Worm (Caenorhabditis elegans) whole organism, L3 larva: ENCODE measurements around the gene atg-10.

ENCODE experiments used
- ZK546.5 ChIP-seq: sonication (generic microtip); optimal IDR thresholded peaks from 2 replicates; lab custom pipeline; 2017; ENCODE audit warnings: missing biosample characterization, missing genetic modification characterization
- ceh-16 ChIP-seq: sonication (generic microtip); optimal IDR thresholded peaks from 2 replicates; lab custom pipeline; 2017; ENCODE audit warnings: missing biosample characterization, missing genetic modification characterization
- jun-1 ChIP-seq: fragments of 150-350 bp; optimal IDR thresholded peaks from 2 replicates; lab custom pipeline; 2014; ENCODE audit warnings: missing biosample characterization, missing genetic modification reagents, missing genetic modification characterization
- nhr-11 ChIP-seq: fragments of 150-350 bp; optimal IDR thresholded peaks from 2 replicates; lab custom pipeline; 2014; ENCODE audit warnings: missing biosample characterization, missing genetic modification characterization
- nhr-237 ChIP-seq: fragments of 150-350 bp; optimal IDR thresholded peaks from 2 replicates; lab custom pipeline; 2014; ENCODE audit warnings: missing biosample characterization, missing genetic modification characterization
- nhr-28 ChIP-seq: fragments of 150-350 bp; optimal IDR thresholded peaks from 2 replicates; lab custom pipeline; 2014; ENCODE audit warnings: missing biosample characterization, missing genetic modification characterization
- nhr-76 ChIP-seq: fragments of 150-350 bp; sonication (generic microtip); optimal IDR thresholded peaks from 5 replicates; lab custom pipeline; 2014; ENCODE audit warnings: missing biosample characterization, missing genetic modification characterization
- pqm-1 ChIP-seq: fragments of 150-350 bp; optimal IDR thresholded peaks from 2 replicates; lab custom pipeline; 2017; ENCODE audit warnings: missing biosample characterization, missing genetic modification characterization, inconsistent platforms
- snpc-4 ChIP-seq: fragments of 150-350 bp; optimal IDR thresholded peaks from 2 replicates; lab custom pipeline; 2014; ENCODE audit warnings: missing biosample characterization, missing genetic modification characterization
- unc-62 ChIP-seq: fragments of 150-350 bp; sonication (generic microtip); optimal IDR thresholded peaks from 4 replicates; lab custom pipeline; 2014; ENCODE audit warnings: missing biosample characterization, missing genetic modification reagents, missing genetic modification characterization
- ztf-4 ChIP-seq: fragments of 150-350 bp; optimal IDR thresholded peaks from 2 replicates; lab custom pipeline; 2014; ENCODE audit warnings: missing biosample characterization, missing genetic modification characterization

- TF ChIP-seq unc-62 (GFP tag; lab: Kevin White, UChicago) (no peak), jun-1 (tag; lab: Kevin White, UChicago) (no peak), nhr-237 (tag; lab: Kevin White, UChicago) (no peak), ztf-4 (tag; lab: Kevin White, UChicago) (no peak), ceh-16 (tag; lab: Kevin White, UChicago) (no peak), nhr-28 (no peak), ZK546.5 (tag; lab: Kevin White, UChicago) (no peak), nhr-11 (tag; lab: Kevin White, UChicago) (no peak), nhr-76 (tag; lab: Kevin White, UChicago) (no peak), pqm-1 (tag; lab: Kevin White, UChicago) (no peak), snpc-4 (tag; lab: Kevin White, UChicago) (no peak)
Observed at ce11 chrII:8646437-8646836, 12.5 kb upstream of the atg-10 start.
